Fruit fly (Drosophila melanogaster) Kc167 (cell line): ENCODE measurements around the gene CG14960.

ENCODE experiments used
- Myc ChIP-seq: fragments of >200 bp; optimal IDR thresholded peaks from 2 replicates; lab custom pipeline; 2017; ENCODE audit warnings: missing external identifiers
- Sin3A ChIP-seq: fragments of >200 bp; optimal IDR thresholded peaks from 2 replicates; lab custom pipeline; 2018; ENCODE audit warnings: missing external identifiers
- h ChIP-seq: fragments of >200 bp; optimal IDR thresholded peaks from 3 replicates; lab custom pipeline; 2018; ENCODE audit warnings: missing external identifiers
- insv ChIP-seq: fragments of >200 bp; optimal IDR thresholded peaks from 3 replicates; lab custom pipeline; 2018; ENCODE audit warnings: missing external identifiers
- psq ChIP-seq: fragments of >200 bp; optimal IDR thresholded peaks from 2 replicates; lab custom pipeline; 2017; ENCODE audit warnings: missing external identifiers
- ttk ChIP-seq: sonication (Bioruptor generic); optimal IDR thresholded peaks from 2 replicates; lab custom pipeline; 2017; ENCODE audit warnings: missing external identifiers

- TF ChIP-seq Myc (lab: Kevin White, UChicago) = no peak
- no peak for TF ChIP-seq ttk (lab: Kevin White, UChicago)
- TF ChIP-seq Sin3A (lab: Kevin White, UChicago) = no peak
- no peak for TF ChIP-seq psq (lab: Kevin White, UChicago)
- TF ChIP-seq insv = no peak
- TF ChIP-seq h = no peak
These were observed 4.5 kb upstream of the CG14960 start for dm6 chr3L:3266306-3266705.
